Fruit fly (Drosophila melanogaster) whole organism, embryonic: ENCODE data around the gene Nct.

Experiments used
- Adf1 ChIP-seq: fragments of 200-800 bp; sonication (Bioruptor generic); IDR thresholded peaks from 2 replicates; pipeline ENCODE4 v1.3.6; 2022; ENCODE audit warnings: missing biosample characterization, missing genetic modification characterization
- Atf6 ChIP-seq: fragments of 200-800 bp; sonication (Bioruptor generic); IDR thresholded peaks from 2 replicates; pipeline ENCODE4 v1.3.6; 2022; ENCODE audit warnings: missing biosample characterization, missing genetic modification characterization
- B-H2 ChIP-seq: fragments of 200-800 bp; sonication (Bioruptor generic); optimal IDR thresholded peaks from 2 replicates; lab custom pipeline; 2018; ENCODE audit warnings: missing biosample characterization, mild to moderate bottlenecking, missing genetic modification characterization
- CG10209 ChIP-seq: fragments of 200-800 bp; sonication (Bioruptor generic); optimal IDR thresholded peaks from 3 replicates; lab custom pipeline; 2017; ENCODE audit warnings: missing biosample characterization, mild to moderate bottlenecking, missing genetic modification characterization, missing genetic modification reagents
- CG10274 ChIP-seq: fragments of 200-800 bp; sonication (Bioruptor generic); optimal IDR thresholded peaks from 3 replicates; lab custom pipeline; 2017; ENCODE audit warnings: missing biosample characterization, mild to moderate bottlenecking, missing genetic modification characterization
- CG10979 ChIP-seq: fragments of 200-800 bp; sonication (Bioruptor generic); optimal IDR thresholded peaks from 2 replicates; lab custom pipeline; 2018; ENCODE audit warnings: missing biosample characterization, mild to moderate bottlenecking, missing genetic modification characterization, moderate library complexity
- CG14050 ChIP-seq: fragments of 200-800 bp; sonication (Bioruptor generic); IDR thresholded peaks from 3 replicates; pipeline ENCODE4 v1.3.6; 2022; ENCODE audit warnings: missing biosample characterization, missing genetic modification characterization
- CG14710 ChIP-seq: fragments of 200-800 bp; sonication (Bioruptor generic); optimal IDR thresholded peaks from 3 replicates; lab custom pipeline; 2019; ENCODE audit warnings: missing biosample characterization, mild to moderate bottlenecking, missing genetic modification characterization, moderate library complexity
- CG15011 ChIP-seq: fragments of 200-800 bp; sonication (Bioruptor generic); optimal IDR thresholded peaks from 3 replicates; lab custom pipeline; 2018; ENCODE audit warnings: missing biosample characterization, mild to moderate bottlenecking, missing genetic modification characterization
- CG1603 ChIP-seq: fragments of 200-800 bp; sonication (Bioruptor generic); optimal IDR thresholded peaks from 2 replicates; lab custom pipeline; 2019; ENCODE audit warnings: missing biosample characterization, mild to moderate bottlenecking, missing genetic modification characterization, moderate library complexity
- CG16779 ChIP-seq: fragments of 200-800 bp; sonication (Bioruptor generic); IDR thresholded peaks from 2 replicates; pipeline ENCODE4 v1.3.6; 2022; ENCODE audit warnings: missing biosample characterization, missing genetic modification characterization
- CG17186 ChIP-seq: fragments of 200-800 bp; sonication (Bioruptor generic); optimal IDR thresholded peaks from 3 replicates; lab custom pipeline; 2017; ENCODE audit warnings: missing biosample characterization, missing genetic modification reagents, missing genetic modification characterization
- CG17359 ChIP-seq: fragments of 200-800 bp; sonication (Bioruptor generic); optimal IDR thresholded peaks from 3 replicates; lab custom pipeline; 2018; ENCODE audit warnings: missing biosample characterization, mild to moderate bottlenecking, missing genetic modification characterization, moderate library complexity
- CG30431 ChIP-seq: fragments of 200-800 bp; sonication (Bioruptor generic); optimal IDR thresholded peaks from 2 replicates; lab custom pipeline; 2017; ENCODE audit warnings: missing biosample characterization, missing genetic modification characterization
- CG31224 ChIP-seq: fragments of 200-800 bp; sonication (Bioruptor generic); IDR thresholded peaks from 2 replicates; pipeline ENCODE4 v1.3.6; 2022; ENCODE audit warnings: missing biosample characterization, missing genetic modification characterization
- CG34376 ChIP-seq: fragments of 200-800 bp; sonication (Bioruptor generic); optimal IDR thresholded peaks from 2 replicates; lab custom pipeline; 2018; ENCODE audit warnings: missing biosample characterization, mild to moderate bottlenecking, missing genetic modification characterization
- CG34422 ChIP-seq: fragments of 200-800 bp; sonication (Bioruptor generic); IDR thresholded peaks from 3 replicates; pipeline ENCODE4 v1.3.6; 2022; ENCODE audit warnings: missing biosample characterization, missing genetic modification characterization
- CG4730 ChIP-seq: fragments of 200-800 bp; sonication (Bioruptor generic); IDR thresholded peaks from 2 replicates; pipeline ENCODE4 v1.3.6; 2022; ENCODE audit warnings: missing biosample characterization, missing genetic modification characterization
- CG4854 ChIP-seq: fragments of 200-800 bp; sonication (Bioruptor generic); optimal IDR thresholded peaks from 2 replicates; lab custom pipeline; 2016; ENCODE audit warnings: missing biosample characterization, missing genetic modification characterization, inconsistent platforms
- CG6791 ChIP-seq: fragments of 200-800 bp; sonication (Bioruptor generic); IDR thresholded peaks from 3 replicates; pipeline ENCODE4 v1.3.6; 2022; ENCODE audit warnings: missing biosample characterization, missing genetic modification characterization; ENCODE audit not compliant: partially characterized antibody
- CG7745 ChIP-seq: fragments of 200-800 bp; sonication (Bioruptor generic); optimal IDR thresholded peaks from 2 replicates; lab custom pipeline; 2018; ENCODE audit warnings: missing biosample characterization, mild to moderate bottlenecking, missing genetic modification characterization, moderate library complexity
- CG7786 ChIP-seq: fragments of 200-800 bp; sonication (Bioruptor generic); optimal IDR thresholded peaks from 2 replicates; lab custom pipeline; 2016; ENCODE audit warnings: missing biosample characterization, missing genetic modification characterization
- CG8290 ChIP-seq, 3 experiments: fragments of 200-800 bp; sonication (Bioruptor generic); optimal IDR thresholded peaks; 2 replicates each; lab custom pipeline; 2016 to 2019; ENCODE audit warnings: missing biosample characterization in 3 of 3, missing genetic modification characterization in 3 of 3, mild to moderate bottlenecking in 2 of 3, moderate library complexity in 1 of 3
- CG9817 ChIP-seq: fragments of 200-800 bp; sonication (Bioruptor generic); optimal IDR thresholded peaks from 2 replicates; lab custom pipeline; 2018; ENCODE audit warnings: missing biosample characterization, mild to moderate bottlenecking, missing genetic modification characterization, moderate library complexity
- Camta ChIP-seq: fragments of 200-800 bp; sonication (Bioruptor generic); optimal IDR thresholded peaks from 2 replicates; lab custom pipeline; 2016; ENCODE audit warnings: missing biosample characterization, missing genetic modification characterization
- Dbx ChIP-seq: fragments of 200-800 bp; sonication (Bioruptor generic); IDR thresholded peaks from 3 replicates; pipeline ENCODE4 v1.3.6; 2022; ENCODE audit warnings: missing biosample characterization, missing genetic modification characterization
- Doc2 ChIP-seq: fragments of 200-800 bp; sonication (Bioruptor generic); IDR thresholded peaks from 2 replicates; pipeline ENCODE4 v1.3.6; 2022; ENCODE audit warnings: missing biosample characterization, missing genetic modification characterization
- Dref ChIP-seq: fragments of 200-800 bp; sonication (Bioruptor generic); IDR thresholded peaks from 2 replicates; pipeline ENCODE4 v1.3.6; 2022; ENCODE audit warnings: missing biosample characterization, missing genetic modification characterization
- Fer2 ChIP-seq: fragments of 200-800 bp; sonication (Bioruptor generic); optimal IDR thresholded peaks from 2 replicates; lab custom pipeline; 2018; ENCODE audit warnings: missing biosample characterization, mild to moderate bottlenecking, missing genetic modification characterization, moderate library complexity
- HHEX ChIP-seq: fragments of 200-800 bp; sonication (Bioruptor generic); optimal IDR thresholded peaks from 3 replicates; lab custom pipeline; 2017; ENCODE audit warnings: missing biosample characterization, mild to moderate bottlenecking, missing genetic modification characterization, missing genetic modification reagents
- HLH54F ChIP-seq: fragments of 200-800 bp; sonication (Bioruptor generic); optimal IDR thresholded peaks from 3 replicates; lab custom pipeline; 2016; ENCODE audit warnings: missing biosample characterization, missing genetic modification characterization
- NfI ChIP-seq: fragments of 200-800 bp; sonication (Bioruptor generic); optimal IDR thresholded peaks from 3 replicates; lab custom pipeline; 2018; ENCODE audit warnings: missing biosample characterization, mild to moderate bottlenecking, missing genetic modification characterization, moderate library complexity
- Opbp ChIP-seq: fragments of 200-800 bp; sonication (Bioruptor generic); IDR thresholded peaks from 3 replicates; pipeline ENCODE4 v1.3.6; 2022; ENCODE audit warnings: missing biosample characterization, missing genetic modification characterization; ENCODE audit not compliant: partially characterized antibody
- Poxn ChIP-seq: fragments of 200-800 bp; sonication (Bioruptor generic); IDR thresholded peaks from 2 replicates; pipeline ENCODE4 v1.3.6; 2022; ENCODE audit warnings: missing biosample characterization, missing genetic modification characterization
- Rfx ChIP-seq: fragments of 200-800 bp; sonication (Bioruptor generic); IDR thresholded peaks from 2 replicates; pipeline ENCODE4 v1.3.6; 2022; ENCODE audit warnings: missing biosample characterization, missing genetic modification characterization
- bbx ChIP-seq: fragments of 200-800 bp; sonication (Bioruptor generic); IDR thresholded peaks from 2 replicates; pipeline ENCODE4 v1.3.6; 2022; ENCODE audit warnings: missing biosample characterization, missing genetic modification characterization; ENCODE audit not compliant: partially characterized antibody
- chinmo ChIP-seq: fragments of 200-800 bp; sonication (Bioruptor generic); IDR thresholded peaks from 4 replicates; pipeline ENCODE4 v1.3.6; 2022; ENCODE audit warnings: missing biosample characterization, missing genetic modification characterization; ENCODE audit not compliant: partially characterized antibody
- ci ChIP-seq: fragments of 200-800 bp; sonication (Bioruptor generic); IDR thresholded peaks from 3 replicates; pipeline ENCODE4 v1.3.6; 2022; ENCODE audit warnings: missing biosample characterization, missing genetic modification characterization
- crp ChIP-seq, 2 experiments: fragments of 200-800 bp; sonication (Bioruptor generic); optimal IDR thresholded peaks; 2 replicates in 1 of 2; 3 replicates in 1 of 2; lab custom pipeline; 2017; ENCODE audit warnings: missing biosample characterization in 2 of 2, missing genetic modification characterization in 2 of 2, mild to moderate bottlenecking in 1 of 2, moderate library complexity in 1 of 2
- da ChIP-seq: fragments of 200-800 bp; sonication (Bioruptor generic); optimal IDR thresholded peaks from 2 replicates; lab custom pipeline; 2016; ENCODE audit warnings: missing biosample characterization, missing genetic modification characterization
- dan ChIP-seq: fragments of 200-800 bp; sonication (Bioruptor generic); IDR thresholded peaks from 2 replicates; pipeline ENCODE4 v1.3.6; 2022; ENCODE audit warnings: missing biosample characterization, missing genetic modification characterization
- ems ChIP-seq: fragments of 200-800 bp; sonication (Bioruptor generic); optimal IDR thresholded peaks from 3 replicates; lab custom pipeline; 2016; ENCODE audit warnings: missing biosample characterization, missing genetic modification characterization
- ewg ChIP-seq: fragments of 200-800 bp; sonication (Bioruptor generic); optimal IDR thresholded peaks from 3 replicates; lab custom pipeline; 2017; ENCODE audit warnings: mild to moderate bottlenecking, missing biosample characterization, missing genetic modification reagents, missing genetic modification characterization
- fu2 ChIP-seq: fragments of 200-800 bp; sonication (Bioruptor generic); optimal IDR thresholded peaks from 2 replicates; lab custom pipeline; 2016; ENCODE audit warnings: missing biosample characterization, missing genetic modification characterization
- mirr ChIP-seq: fragments of 200-800 bp; sonication (Bioruptor generic); optimal IDR thresholded peaks from 3 replicates; lab custom pipeline; 2018; ENCODE audit warnings: missing biosample characterization, mild to moderate bottlenecking, missing genetic modification characterization
- nerfin-1 ChIP-seq: fragments of 200-800 bp; sonication (Bioruptor generic); optimal IDR thresholded peaks from 3 replicates; lab custom pipeline; 2019; ENCODE audit warnings: missing biosample characterization, mild to moderate bottlenecking, missing genetic modification characterization, moderate library complexity
- slp2 ChIP-seq: fragments of 200-800 bp; sonication (Bioruptor generic); optimal IDR thresholded peaks from 2 replicates; lab custom pipeline; 2016; ENCODE audit warnings: missing biosample characterization, missing genetic modification characterization
- sob ChIP-seq: fragments of 200-800 bp; sonication (Bioruptor generic); IDR thresholded peaks from 2 replicates; pipeline ENCODE4 v1.3.6; 2022; ENCODE audit warnings: missing biosample characterization, missing genetic modification characterization
- sqz ChIP-seq: fragments of 200-800 bp; sonication (Bioruptor generic); optimal IDR thresholded peaks from 3 replicates; lab custom pipeline; 2018; ENCODE audit warnings: missing biosample characterization, mild to moderate bottlenecking, missing genetic modification characterization
- tio ChIP-seq: fragments of 200-800 bp; sonication (Bioruptor generic); optimal IDR thresholded peaks from 2 replicates; lab custom pipeline; 2017; ENCODE audit warnings: missing biosample characterization, missing genetic modification characterization, inconsistent platforms

Gene Nct

DNA sequence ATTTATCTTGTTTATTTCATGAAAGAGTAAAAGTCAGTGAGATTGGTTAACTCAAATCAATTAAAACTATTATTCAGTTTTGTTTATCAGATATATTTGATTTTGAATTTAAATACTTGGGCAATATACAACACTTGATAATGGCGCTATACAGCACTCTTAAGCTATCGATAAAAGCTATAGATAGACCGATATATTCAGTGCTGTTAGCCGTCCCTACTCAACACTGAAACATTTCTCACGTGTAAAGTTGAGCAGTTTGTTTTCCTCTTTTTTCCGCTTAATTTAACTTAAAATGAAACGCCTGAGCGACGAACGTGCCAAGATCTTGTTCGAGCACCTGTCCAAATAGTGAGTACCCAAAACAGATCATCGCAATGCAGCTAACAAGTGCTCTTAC, 981 bp upstream of the Nct start, which contains the start of gene CG7006 (continued):
- peak; percentile 90 for TF ChIP-seq B-H2 (GFP tag; lab: Kevin White, UChicago)
- no peak for TF ChIP-seq CG10274 (GFP tag; lab: Kevin White, UChicago)
- peak; percentile 87 for TF ChIP-seq Opbp
- TF ChIP-seq CG31224 (GFP tag; lab: Robert Waterston, UW) = peak; percentile 39; the same call in 1 of the 2 replicates
- TF ChIP-seq CG17359 (tag; lab: Kevin White, UChicago) = peak; percentile 48
- peak; percentile 90 for TF ChIP-seq Dbx (GFP tag; lab: Robert Waterston, UW)
- TF ChIP-seq CG6791 = peak; percentile 88
- TF ChIP-seq CG8290 (GFP tag; optimal IDR thresholded peaks at IDR 0.05; lab: Kevin White, UChicago) = peak; percentile 70
- TF ChIP-seq CG8290 (tag; optimal IDR thresholded peaks at IDR 0.05; lab: Kevin White, UChicago) = no peak
- TF ChIP-seq CG4854 (GFP tag; lab: Kevin White, UChicago) = peak; percentile 65
- TF ChIP-seq CG4730 = 0 out of 2 replicates have a peak, but pooled peaks have one; percentile 33
- peak; percentile 48 for TF ChIP-seq Fer2 (tag; lab: Kevin White, UChicago)
- TF ChIP-seq mirr = peak; percentile 32
- peak; percentile 15 for TF ChIP-seq ewg (GFP tag; lab: Kevin White, UChicago)
- peak; percentile 69 for TF ChIP-seq ems (GFP tag; lab: Kevin White, UChicago)
- peak; percentile 85 for TF ChIP-seq CG7786 (GFP tag; lab: Kevin White, UChicago)
- TF ChIP-seq CG30431 (GFP tag; lab: Kevin White, UChicago) = no peak
- peak in 1 of 2 experiments; percentile 41 for TF ChIP-seq crp (GFP tag; optimal IDR thresholded peaks at IDR 0.05; lab: Kevin White, UChicago)
- peak; percentile 32 for TF ChIP-seq da (GFP tag; lab: Kevin White, UChicago)
- TF ChIP-seq Atf6 (GFP tag; lab: Robert Waterston, UW) = peak; percentile 52
- peak; percentile 30 for TF ChIP-seq CG15011 (GFP tag; lab: Kevin White, UChicago)
- peak; percentile 52 for TF ChIP-seq CG17186 (GFP tag; lab: Kevin White, UChicago)
- TF ChIP-seq chinmo (GFP tag; lab: Robert Waterston, UW) = no peak; the same call in 3 of the 4 replicates
- TF ChIP-seq dan (GFP tag; lab: Robert Waterston, UW) = no peak
- TF ChIP-seq CG10209 (GFP tag; lab: Kevin White, UChicago) = peak; percentile 71
- TF ChIP-seq CG34422 (GFP tag; lab: Robert Waterston, UW) = peak; percentile 49
- peak; percentile 13; the same call in 1 of the 2 replicates for TF ChIP-seq Adf1 (GFP tag; lab: Robert Waterston, UW)
- peak; percentile 61 for TF ChIP-seq CG14710 (tag; lab: Kevin White, UChicago)
- peak; percentile 70 for TF ChIP-seq CG9817 (tag; lab: Kevin White, UChicago)
- no peak for TF ChIP-seq tio
- peak; percentile 77 for TF ChIP-seq ci (GFP tag; lab: Robert Waterston, UW)
- peak; percentile 27 for TF ChIP-seq HHEX (GFP tag; lab: Kevin White, UChicago)
- peak; percentile 76 for TF ChIP-seq bbx (GFP tag; lab: Robert Waterston, UW)
- TF ChIP-seq fu2 (GFP tag; lab: Kevin White, UChicago) = peak; percentile 76
- TF ChIP-seq CG7745 (tag; lab: Kevin White, UChicago) = no peak
- TF ChIP-seq Dref (GFP tag; lab: Robert Waterston, UW) = peak; percentile 91
- peak; percentile 18 for TF ChIP-seq nerfin-1
- TF ChIP-seq CG10979 (tag; lab: Kevin White, UChicago) = peak; percentile 16
- TF ChIP-seq CG16779 (GFP tag; lab: Robert Waterston, UW) = peak; percentile 85
- peak; percentile 77 for TF ChIP-seq NfI (GFP tag; lab: Kevin White, UChicago)
- TF ChIP-seq Doc2 (GFP tag; lab: Robert Waterston, UW) = no peak
- TF ChIP-seq CG1603 (tag; lab: Kevin White, UChicago) = peak; percentile 86
- TF ChIP-seq HLH54F (GFP tag; lab: Kevin White, UChicago) = peak; percentile 87
- peak; percentile 41; the same call in 2 of the 3 replicates for TF ChIP-seq CG14050 (GFP tag; lab: Robert Waterston, UW)
- peak; percentile 61 for TF ChIP-seq Camta (GFP tag; lab: Kevin White, UChicago)
- peak; percentile 95 for TF ChIP-seq sob (GFP tag; lab: Robert Waterston, UW)
- peak; percentile 93 for TF ChIP-seq Rfx
- TF ChIP-seq CG34376 (GFP tag; lab: Kevin White, UChicago) = peak; percentile 33
- peak; percentile 60 for TF ChIP-seq slp2 (GFP tag; lab: Kevin White, UChicago)
- TF ChIP-seq Poxn (GFP tag; lab: Robert Waterston, UW) = no peak
- no peak for TF ChIP-seq sqz (GFP tag; lab: Kevin White, UChicago)
